Worm (Caenorhabditis elegans) whole organism, L3 larva: Measurements from ENCODE around the gene W09G10.9.

Experiments used
- ceh-28 ChIP-seq: fragments of 150-350 bp; optimal IDR thresholded peaks from 2 replicates; lab custom pipeline; 2014; ENCODE audit warnings: missing biosample characterization, missing genetic modification reagents, missing genetic modification characterization
- ceh-82 ChIP-seq: fragments of 150-350 bp; optimal IDR thresholded peaks from 2 replicates; lab custom pipeline; 2014; ENCODE audit warnings: missing biosample characterization, missing genetic modification characterization
- elt-1 ChIP-seq: fragments of 150-350 bp; optimal IDR thresholded peaks from 2 replicates; lab custom pipeline; 2014; ENCODE audit warnings: missing biosample characterization, missing genetic modification characterization
- elt-2 ChIP-seq: sonication (generic microtip); optimal IDR thresholded peaks from 2 replicates; lab custom pipeline; 2016; ENCODE audit warnings: missing genetic modification reagents, mild to moderate bottlenecking, missing genetic modification characterization, missing compliant biosample characterization
- fkh-10 ChIP-seq: sonication (generic microtip); optimal IDR thresholded peaks from 2 replicates; lab custom pipeline; 2017; ENCODE audit warnings: missing biosample characterization, missing genetic modification reagents, missing genetic modification characterization
- fos-1 ChIP-seq: fragments of 150-350 bp; optimal IDR thresholded peaks from 2 replicates; lab custom pipeline; 2014; ENCODE audit warnings: missing biosample characterization, missing genetic modification characterization
- lin-39 ChIP-seq: fragments of 150-350 bp; optimal IDR thresholded peaks from 2 replicates; lab custom pipeline; 2018; ENCODE audit warnings: missing biosample characterization, missing genetic modification reagents, missing genetic modification characterization
- nhr-237 ChIP-seq: fragments of 150-350 bp; optimal IDR thresholded peaks from 2 replicates; lab custom pipeline; 2014; ENCODE audit warnings: missing biosample characterization, missing genetic modification characterization
- nhr-28 ChIP-seq: fragments of 150-350 bp; optimal IDR thresholded peaks from 2 replicates; lab custom pipeline; 2014; ENCODE audit warnings: missing biosample characterization, missing genetic modification characterization
- nhr-67 ChIP-seq: fragments of 150-350 bp; optimal IDR thresholded peaks from 2 replicates; lab custom pipeline; 2014; ENCODE audit warnings: missing biosample characterization, missing genetic modification characterization
- pha-4 ChIP-seq: fragments of 150-350 bp; optimal IDR thresholded peaks from 2 replicates; lab custom pipeline; 2014; ENCODE audit warnings: missing biosample characterization, missing genetic modification reagents, missing genetic modification characterization
- zag-1 ChIP-seq: fragments of 150-350 bp; optimal IDR thresholded peaks from 2 replicates; lab custom pipeline; 2014; ENCODE audit warnings: missing biosample characterization, missing genetic modification characterization
- ztf-4 ChIP-seq: fragments of 150-350 bp; optimal IDR thresholded peaks from 2 replicates; lab custom pipeline; 2014; ENCODE audit warnings: missing biosample characterization, missing genetic modification characterization

DNA sequence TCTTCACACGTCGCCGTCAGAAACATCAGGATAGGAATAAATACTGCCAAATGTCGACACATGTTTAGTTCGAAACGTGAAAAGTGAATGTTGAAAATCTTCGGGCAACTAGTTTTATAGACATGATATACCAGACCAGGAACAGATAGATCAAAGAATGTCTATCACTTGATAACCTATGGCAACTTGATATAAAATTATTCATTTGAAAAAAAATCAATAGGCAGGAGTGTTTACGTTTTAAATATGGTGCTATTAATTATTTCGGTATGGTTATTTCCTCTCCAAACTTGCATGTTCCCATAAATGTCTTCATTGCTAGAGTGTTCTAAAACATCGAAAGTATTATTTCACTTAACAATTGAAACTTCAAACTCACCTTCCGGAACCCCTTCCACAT is 40.0 kb downstream of the W09G10.9 start, which contains the start of gene W10G11.2:
- TF ChIP-seq ceh-82 (tag; lab: Kevin White, UChicago) (no peak), nhr-67 (no peak), elt-1 (no peak), elt-2 (tag; lab: Kevin White, UChicago) (no peak), nhr-237 (no peak), pha-4 (tag; lab: Kevin White, UChicago) (no peak), fkh-10 (GFP tag; lab: Kevin White, UChicago) (no peak), lin-39 (no peak), ztf-4 (tag; lab: Kevin White, UChicago) (no peak), ceh-28 (tag; lab: Kevin White, UChicago) (no peak), fos-1 (tag; lab: Kevin White, UChicago) (no peak), nhr-28 (no peak), zag-1 (no peak)
